Worm (Caenorhabditis elegans) whole organism, L4 larva: ENCODE data around the gene K08F11.1.
A peak's percentile ranks its signal among the peaks of the same experiment; 100 is the strongest.

ENCODE experiments used
- F44E2.7 ChIP-seq: fragments of 200-800 bp; sonication (Bioruptor generic); IDR thresholded peaks from 2 replicates; pipeline ENCODE4 v2.1.2; 2022; ENCODE audit warnings: missing genetic modification characterization, missing compliant biosample characterization
- R02D3.7 ChIP-seq: fragments of 150-350 bp; sonication (generic microtip); optimal IDR thresholded peaks from 3 replicates; lab custom pipeline; 2014; ENCODE audit warnings: missing biosample characterization, missing genetic modification characterization
- T20F7.1 ChIP-seq: fragments of 200-800 bp; sonication (Bioruptor generic); optimal IDR thresholded peaks from 2 replicates; lab custom pipeline; 2018; ENCODE audit warnings: mild to moderate bottlenecking, missing genetic modification characterization, missing compliant biosample characterization
- Y105C5A.15 ChIP-seq: fragments of 200-800 bp; sonication (Bioruptor generic); IDR thresholded peaks from 2 replicates; pipeline ENCODE4 v1.3.6; 2022; ENCODE audit warnings: missing genetic modification characterization, missing compliant biosample characterization
- Y48G9A.11 ChIP-seq: fragments of 200-800 bp; sonication (Bioruptor generic); IDR thresholded peaks from 2 replicates; pipeline ENCODE4 v1.3.6; 2022; ENCODE audit warnings: missing genetic modification reagents, missing genetic modification characterization, missing compliant biosample characterization
- aha-1 ChIP-seq: fragments of 150-350 bp; peaks from one replicate; lab custom pipeline; 2014; ENCODE audit warnings: missing biosample characterization, missing genetic modification characterization
- aly-2 ChIP-seq: sonication (generic microtip); optimal IDR thresholded peaks from 2 replicates; lab custom pipeline; 2018; ENCODE audit warnings: missing biosample characterization, missing genetic modification characterization
- ama-1 ChIP-seq: fragments of 150-350 bp; optimal IDR thresholded peaks from 2 replicates; lab custom pipeline; 2014; ENCODE audit warnings: inconsistent platforms, mixed read lengths
- ceh-28 ChIP-seq: fragments of 150-350 bp; optimal IDR thresholded peaks from 2 replicates; lab custom pipeline; 2014; ENCODE audit warnings: missing biosample characterization, missing genetic modification reagents, missing genetic modification characterization
- ctbp-1 ChIP-seq: fragments of 200-800 bp; sonication (Bioruptor generic); IDR thresholded peaks from 2 replicates; pipeline ENCODE4 v1.3.6; 2022; ENCODE audit warnings: missing genetic modification reagents, missing genetic modification characterization, missing compliant biosample characterization
- daf-12 ChIP-seq: fragments of 150-350 bp; optimal IDR thresholded peaks from 2 replicates; lab custom pipeline; 2014; ENCODE audit warnings: missing biosample characterization, missing genetic modification reagents, missing genetic modification characterization
- daf-16 ChIP-seq, 3 experiments: sonication (generic microtip); optimal IDR thresholded peaks; 2 replicates each; lab custom pipeline; 2016 to 2017; ENCODE audit warnings: missing genetic modification characterization in 3 of 3, missing genetic modification reagents in 3 of 3, mild to moderate bottlenecking in 2 of 3, missing compliant biosample characterization in 2 of 3, missing biosample characterization in 1 of 3, moderate library complexity in 1 of 3
- daf-19 ChIP-seq: fragments of 200-800 bp; sonication (Bioruptor generic); conservative IDR thresholded peaks from 2 replicates; pipeline ENCODE4 v1.3.6; 2022; ENCODE audit warnings: missing genetic modification characterization, missing compliant biosample characterization
- daf-8 ChIP-seq: fragments of 200-800 bp; sonication (Bioruptor generic); IDR thresholded peaks from 2 replicates; pipeline ENCODE4 v1.3.6; 2022; ENCODE audit warnings: missing genetic modification characterization, missing compliant biosample characterization
- dmd-9 ChIP-seq: fragments of 200-800 bp; sonication (Bioruptor generic); IDR thresholded peaks from 2 replicates; pipeline ENCODE4 v1.3.6; 2022; ENCODE audit warnings: missing genetic modification reagents, missing genetic modification characterization, missing compliant biosample characterization
- dpl-1 ChIP-seq: fragments of 150-350 bp; optimal IDR thresholded peaks from 2 replicates; lab custom pipeline; 2014; ENCODE audit warnings: missing biosample characterization, missing genetic modification reagents, missing genetic modification characterization
- dve-1 ChIP-seq: sonication (generic microtip); optimal IDR thresholded peaks from 2 replicates; lab custom pipeline; 2017; ENCODE audit warnings: antibody characterized with exemption, mild to moderate bottlenecking, missing genetic modification characterization, missing compliant biosample characterization; ENCODE audit not compliant: insufficient read depth
- egl-27 ChIP-seq: sonication (generic microtip); optimal IDR thresholded peaks from 3 replicates; lab custom pipeline; 2017; ENCODE audit warnings: missing biosample characterization, missing genetic modification reagents, missing genetic modification characterization
- egl-43 ChIP-seq: fragments of 200-800 bp; sonication (Bioruptor generic); IDR thresholded peaks from 2 replicates; pipeline ENCODE4 v1.3.6; 2022; ENCODE audit warnings: missing genetic modification reagents, missing genetic modification characterization, missing compliant biosample characterization
- gei-8 ChIP-seq: fragments of 200-800 bp; sonication (Bioruptor generic); optimal IDR thresholded peaks from 2 replicates; lab custom pipeline; 2018; ENCODE audit warnings: mild to moderate bottlenecking, missing genetic modification characterization, missing compliant biosample characterization
- hlh-11 ChIP-seq: fragments of 200-800 bp; sonication (Bioruptor generic); optimal IDR thresholded peaks from 2 replicates; lab custom pipeline; 2018; ENCODE audit warnings: mild to moderate bottlenecking, missing genetic modification characterization, missing compliant biosample characterization
- lin-15B ChIP-seq: fragments of 150-350 bp; sonication (generic microtip); optimal IDR thresholded peaks from 3 replicates; lab custom pipeline; 2014; ENCODE audit warnings: missing biosample characterization, missing genetic modification characterization
- lin-29 ChIP-seq: fragments of 200-800 bp; sonication (Bioruptor generic); IDR thresholded peaks from 2 replicates; pipeline ENCODE4 v1.3.6; 2022; ENCODE audit warnings: missing genetic modification reagents, missing genetic modification characterization, missing compliant biosample characterization
- lin-38 ChIP-seq: fragments of 200-800 bp; sonication (Bioruptor generic); IDR thresholded peaks from 2 replicates; pipeline ENCODE4 v1.3.6; 2022; ENCODE audit warnings: missing genetic modification reagents, missing genetic modification characterization, missing compliant biosample characterization
- lsy-2 ChIP-seq, 2 experiments: fragments of 150-350 bp in 1 of 2; sonication (generic microtip) in 1 of 2; optimal IDR thresholded peaks; 2 replicates each; lab custom pipeline; 2014 to 2017; ENCODE audit warnings: missing biosample characterization in 2 of 2, missing genetic modification characterization in 2 of 2
- madf-5 ChIP-seq, 2 experiments: fragments of 200-800 bp; sonication (Bioruptor generic); IDR thresholded peaks; 2 replicates each; pipeline ENCODE4 v1.3.6; 2022; ENCODE audit warnings: missing compliant biosample characterization in 2 of 2, missing genetic modification characterization in 2 of 2
- madf-9 ChIP-seq: fragments of 200-800 bp; sonication (Bioruptor generic); conservative IDR thresholded peaks from 2 replicates; pipeline ENCODE4 v1.3.6; 2022; ENCODE audit warnings: missing genetic modification reagents, missing genetic modification characterization, missing compliant biosample characterization
- mdl-1 ChIP-seq, 2 experiments: fragments of 150-350 bp in 1 of 2; sonication (generic microtip) in 1 of 2; optimal IDR thresholded peaks; 2 replicates each; lab custom pipeline; 2014 to 2017; ENCODE audit warnings: missing biosample characterization in 2 of 2, missing genetic modification characterization in 2 of 2
- mdt-29 ChIP-seq: fragments of 200-800 bp; sonication (Bioruptor generic); IDR thresholded peaks from 2 replicates; pipeline ENCODE4 v1.3.6; 2022; ENCODE audit warnings: missing genetic modification reagents, missing genetic modification characterization, missing compliant biosample characterization
- mxl-3 ChIP-seq: fragments of 200-800 bp; sonication (Bioruptor generic); optimal IDR thresholded peaks from 2 replicates; lab custom pipeline; 2018; ENCODE audit warnings: mild to moderate bottlenecking, missing genetic modification characterization, missing compliant biosample characterization
- nhr-102 ChIP-seq: sonication (generic microtip); optimal IDR thresholded peaks from 2 replicates; lab custom pipeline; 2016; ENCODE audit warnings: mild to moderate bottlenecking, missing genetic modification characterization, moderate library complexity, missing compliant biosample characterization
- nhr-111 ChIP-seq: fragments of 200-800 bp; sonication (Bioruptor generic); optimal IDR thresholded peaks from 2 replicates; lab custom pipeline; 2018; ENCODE audit warnings: mild to moderate bottlenecking, missing genetic modification characterization, missing compliant biosample characterization
- nhr-28 ChIP-seq: fragments of 150-350 bp; optimal IDR thresholded peaks from 2 replicates; lab custom pipeline; 2014; ENCODE audit warnings: missing biosample characterization, missing genetic modification characterization
- nhr-41 ChIP-seq: fragments of 200-800 bp; sonication (Bioruptor generic); IDR thresholded peaks from 2 replicates; pipeline ENCODE4 v1.3.6; 2022; ENCODE audit warnings: missing genetic modification reagents, missing genetic modification characterization, missing compliant biosample characterization
- nhr-42 ChIP-seq: fragments of 200-800 bp; sonication (Bioruptor generic); IDR thresholded peaks from 2 replicates; pipeline ENCODE4 v1.3.6; 2022; ENCODE audit warnings: missing genetic modification characterization, missing compliant biosample characterization
- nhr-48 ChIP-seq: sonication (generic microtip); optimal IDR thresholded peaks from 2 replicates; lab custom pipeline; 2016; ENCODE audit warnings: mild to moderate bottlenecking, missing genetic modification characterization, missing compliant biosample characterization
- nhr-76 ChIP-seq: fragments of 150-350 bp; optimal IDR thresholded peaks from 2 replicates; lab custom pipeline; 2014; ENCODE audit warnings: missing biosample characterization, missing genetic modification characterization
- pqm-1 ChIP-seq: sonication (generic microtip); optimal IDR thresholded peaks from 2 replicates; lab custom pipeline; 2017; ENCODE audit warnings: missing biosample characterization, missing genetic modification characterization
- set-16 ChIP-seq: fragments of 200-800 bp; sonication (Bioruptor generic); IDR thresholded peaks from 2 replicates; pipeline ENCODE4 v1.3.6; 2022; ENCODE audit warnings: missing genetic modification reagents, missing genetic modification characterization, missing compliant biosample characterization
- snpc-1.2 ChIP-seq: fragments of 200-800 bp; sonication (Bioruptor generic); IDR thresholded peaks from 2 replicates; pipeline ENCODE4 v1.3.6; 2022; ENCODE audit warnings: missing genetic modification reagents, missing genetic modification characterization, missing compliant biosample characterization
- spr-3 ChIP-seq: fragments of 200-800 bp; sonication (Bioruptor generic); optimal IDR thresholded peaks from 2 replicates; lab custom pipeline; 2018; ENCODE audit warnings: mild to moderate bottlenecking, missing genetic modification characterization, missing compliant biosample characterization
- unc-130 ChIP-seq: sonication (generic microtip); optimal IDR thresholded peaks from 2 replicates; lab custom pipeline; 2016; ENCODE audit warnings: missing genetic modification reagents, missing genetic modification characterization, missing compliant biosample characterization
- zfp-3 ChIP-seq: fragments of 200-800 bp; sonication (Bioruptor generic); conservative IDR thresholded peaks from 2 replicates; pipeline ENCODE4 v1.3.6; 2022; ENCODE audit warnings: missing genetic modification reagents, missing genetic modification characterization, missing compliant biosample characterization
- zip-2 ChIP-seq: fragments of 150-350 bp; optimal IDR thresholded peaks from 2 replicates; lab custom pipeline; 2014; ENCODE audit warnings: missing biosample characterization, missing genetic modification characterization
- ztf-7 ChIP-seq: fragments of 150-350 bp; optimal IDR thresholded peaks from 2 replicates; lab custom pipeline; 2014; ENCODE audit warnings: missing biosample characterization, missing genetic modification characterization

K08F11.1 gene

ce11 chrIV:4737258-4737657 lies 12.6 kb downstream of the K08F11.1 start, which contains the start of gene fbxb-78:
TSS of gene fbxb-78 (plus strand) at chrIV:4737558.
- no peak for TF ChIP-seq mdl-1 (tag; optimal IDR thresholded peaks at IDR 0.05; lab: Kevin White, UChicago)
- TF ChIP-seq nhr-42 (GFP tag; lab: Robert Waterston, UW), result no peak
- no peak for TF ChIP-seq daf-8
- no peak for TF ChIP-seq zip-2 (tag; lab: Kevin White, UChicago)
- TF ChIP-seq R02D3.7 (tag; lab: Kevin White, UChicago), result no peak
- TF ChIP-seq Y105C5A.15 (GFP tag; lab: Robert Waterston, UW), result no peak
- TF ChIP-seq gei-8 (GFP tag; lab: Kevin White, UChicago), result no peak
- no peak for TF ChIP-seq nhr-28
- TF ChIP-seq daf-19 (GFP tag; lab: Robert Waterston, UW), result no peak
- TF ChIP-seq spr-3 (GFP tag; lab: Kevin White, UChicago), result no peak
- no peak for TF ChIP-seq madf-9 (GFP tag; lab: Robert Waterston, UW)
- TF ChIP-seq lin-29 (GFP tag; lab: Robert Waterston, UW), result no peak
- TF ChIP-seq dve-1 (tag; lab: Kevin White, UChicago), result no peak
- no peak for TF ChIP-seq set-16 (GFP tag; lab: Robert Waterston, UW)

ce11 chrIV:4742480-4742879 lies 17.8 kb downstream of the K08F11.1 start:
- no peak for TF ChIP-seq F44E2.7
- no peak for TF ChIP-seq mxl-3 (GFP tag; lab: Kevin White, UChicago)
- TF ChIP-seq madf-5 (GFP tag; IDR thresholded peaks at IDR 0.05; lab: Robert Waterston, UW), result no peak
- no peak for TF ChIP-seq dpl-1 (GFP tag; lab: Kevin White, UChicago)
- TF ChIP-seq mdt-29 (GFP tag; lab: Robert Waterston, UW), result no peak
- no peak for TF ChIP-seq daf-12
- no peak for TF ChIP-seq dmd-9
- no peak for TF ChIP-seq pqm-1 (tag; lab: Kevin White, UChicago)
- TF ChIP-seq daf-16 (GFP tag; optimal IDR thresholded peaks at IDR 0.05; lab: Kevin White, UChicago), result no peak
- no peak for TF ChIP-seq daf-16 (tag; optimal IDR thresholded peaks at IDR 0.05; lab: Kevin White, UChicago)
- no peak for TF ChIP-seq nhr-48
- no peak for TF ChIP-seq ama-1 (lab: Kevin White, UChicago)
- no peak for TF ChIP-seq unc-130 (GFP tag; lab: Kevin White, UChicago)

ce11 chrIV:4744167-4744566 lies 19.5 kb downstream of the K08F11.1 start, which contains the start of gene hoe-1:
TSS of gene hoe-1 (minus strand) at chrIV:4744267.
- peak; percentile 43; the same call in 1 of the 2 replicates for TF ChIP-seq lin-38 (GFP tag; lab: Robert Waterston, UW)
- no peak for TF ChIP-seq aly-2 (tag; lab: Kevin White, UChicago)
- TF ChIP-seq egl-43, result 0 out of 2 replicates have a peak, but pooled peaks have one; percentile 24

ce11 chrIV:4745422-4745821 lies 20.8 kb downstream of the K08F11.1 start, which contains the start of gene timm-17B.1:
TSS of gene timm-17B.1 (minus strand) at chrIV:4745492.
- TF ChIP-seq zfp-3 (GFP tag; lab: Robert Waterston, UW), result no peak
- TF ChIP-seq hlh-11, result peak; percentile 57
- TF ChIP-seq Y48G9A.11 (GFP tag; lab: Robert Waterston, UW), result no peak
- no peak for TF ChIP-seq nhr-28
- no peak for TF ChIP-seq aly-2 (tag; lab: Kevin White, UChicago)
- TF ChIP-seq lsy-2 (tag; optimal IDR thresholded peaks at IDR 0.05; lab: Kevin White, UChicago), result peak; percentile 52 to 96
- peak; percentile 78 for TF ChIP-seq dpl-1 (GFP tag; lab: Kevin White, UChicago)
- TF ChIP-seq dmd-9, result no peak
- peak in 1 of 2 experiments; percentile 22 for TF ChIP-seq daf-16 (GFP tag; optimal IDR thresholded peaks at IDR 0.05; lab: Kevin White, UChicago)
- TF ChIP-seq daf-16 (tag; optimal IDR thresholded peaks at IDR 0.05; lab: Kevin White, UChicago), result peak; percentile 43
- no peak for TF ChIP-seq egl-27 (tag; lab: Kevin White, UChicago)
- TF ChIP-seq snpc-1.2 (GFP tag; lab: Robert Waterston, UW), result peak; percentile 64; the same call in 1 of the 2 replicates
- TF ChIP-seq nhr-111, result no peak
- no peak for TF ChIP-seq mxl-3 (GFP tag; lab: Kevin White, UChicago)
- no peak for TF ChIP-seq lin-15B (tag; lab: Kevin White, UChicago)
- TF ChIP-seq ctbp-1, result no peak
- no peak for TF ChIP-seq set-16 (GFP tag; lab: Robert Waterston, UW)
- no peak for TF ChIP-seq nhr-41 (GFP tag; lab: Robert Waterston, UW)
- no peak for TF ChIP-seq aha-1 (tag; lab: Kevin White, UChicago)
- no peak for TF ChIP-seq zip-2 (tag; lab: Kevin White, UChicago)
- TF ChIP-seq nhr-76 (tag; lab: Kevin White, UChicago), result no peak
- TF ChIP-seq daf-12, result no peak
- TF ChIP-seq madf-9 (GFP tag; lab: Robert Waterston, UW), result no peak
- TF ChIP-seq ztf-7 (tag; lab: Kevin White, UChicago), result peak; percentile 84
- peak; percentile 57 for TF ChIP-seq nhr-102 (tag; lab: Kevin White, UChicago)
- TF ChIP-seq pqm-1 (tag; lab: Kevin White, UChicago), result no peak
- TF ChIP-seq ceh-28, result no peak
- peak; percentile 46 for TF ChIP-seq T20F7.1 (GFP tag; lab: Kevin White, UChicago)
